Worm (Caenorhabditis elegans) whole organism, L1 larva: ENCODE data around the gene F13B12.3.

Source experiments
- C04F5.9 ChIP-seq: sonication (generic microtip); optimal IDR thresholded peaks from 2 replicates; lab custom pipeline; 2016; ENCODE audit warnings: missing genetic modification characterization, missing compliant biosample characterization
- C34B4.2 ChIP-seq: sonication (generic microtip); optimal IDR thresholded peaks from 2 replicates; lab custom pipeline; 2017; ENCODE audit warnings: mild to moderate bottlenecking, missing genetic modification characterization, missing compliant biosample characterization
- F16B12.6 ChIP-seq: fragments of 150-350 bp; optimal IDR thresholded peaks from 2 replicates; lab custom pipeline; 2014; ENCODE audit warnings: missing biosample characterization, missing genetic modification characterization
- Y116A8C.19 ChIP-seq: sonication (generic microtip); optimal IDR thresholded peaks from 2 replicates; lab custom pipeline; 2016; ENCODE audit warnings: missing compliant biosample characterization, missing genetic modification characterization, borderline replicate concordance
- aha-1 ChIP-seq: fragments of 150-350 bp; optimal IDR thresholded peaks from 2 replicates; lab custom pipeline; 2014; ENCODE audit warnings: missing biosample characterization, missing genetic modification characterization
- alr-1 ChIP-seq: fragments of 200-800 bp; sonication (Bioruptor generic); optimal IDR thresholded peaks from 2 replicates; lab custom pipeline; 2018; ENCODE audit warnings: borderline replicate concordance, mild to moderate bottlenecking, missing genetic modification characterization, missing compliant biosample characterization
- aly-2 ChIP-seq: fragments of 150-350 bp; optimal IDR thresholded peaks from 2 replicates; lab custom pipeline; 2014; ENCODE audit warnings: missing biosample characterization, missing genetic modification characterization
- ceh-63 ChIP-seq: fragments of 200-800 bp; sonication (Bioruptor generic); optimal IDR thresholded peaks from 2 replicates; lab custom pipeline; 2018; ENCODE audit warnings: mild to moderate bottlenecking, missing genetic modification characterization, missing compliant biosample characterization
- ceh-82 ChIP-seq, 3 experiments: fragments of 150-350 bp in 1 of 3; sonication (generic microtip) in 2 of 3; optimal IDR thresholded peaks; 2 replicates each; lab custom pipeline; 2014 to 2017; ENCODE audit warnings: missing biosample characterization in 3 of 3, missing genetic modification characterization in 3 of 3
- ceh-88 ChIP-seq: fragments of 200-800 bp; sonication (Bioruptor generic); IDR thresholded peaks from 2 replicates; pipeline ENCODE4 v1.3.6; 2022; ENCODE audit warnings: missing genetic modification characterization, missing compliant biosample characterization
- ceh-90 ChIP-seq: sonication (generic microtip); optimal IDR thresholded peaks from 2 replicates; lab custom pipeline; 2016; ENCODE audit warnings: missing genetic modification characterization, missing compliant biosample characterization
- ces-1 ChIP-seq: fragments of 150-350 bp; optimal IDR thresholded peaks from 2 replicates; lab custom pipeline; 2014; ENCODE audit warnings: missing biosample characterization, missing genetic modification reagents, missing genetic modification characterization
- dpl-1 ChIP-seq, 3 experiments: fragments of 150-350 bp in 2 of 3; sonication (generic microtip) in 1 of 3; optimal IDR thresholded peaks; 2 replicates each; lab custom pipeline; 2014 to 2017; ENCODE audit warnings: missing biosample characterization in 3 of 3, missing genetic modification characterization in 3 of 3, missing genetic modification reagents in 3 of 3
- efl-1 ChIP-seq, 4 experiments: fragments of 150-350 bp; optimal IDR thresholded peaks in 3 of 4; peaks in 1 of 4; 1 replicate in 1 of 4; 2 replicates in 3 of 4; lab custom pipeline; 2014; ENCODE audit warnings: missing biosample characterization in 2 of 4, missing genetic modification characterization in 2 of 4, missing genetic modification reagents in 2 of 4
- efl-3 ChIP-seq: fragments of 200-800 bp; sonication (Bioruptor generic); optimal IDR thresholded peaks from 2 replicates; lab custom pipeline; 2018; ENCODE audit warnings: mild to moderate bottlenecking, missing genetic modification characterization, missing compliant biosample characterization
- egl-13 ChIP-seq: sonication (generic microtip); optimal IDR thresholded peaks from 2 replicates; lab custom pipeline; 2016; ENCODE audit warnings: missing genotype, missing genetic modification reagents, missing genetic modification characterization, missing compliant biosample characterization
- egl-27 ChIP-seq, 2 experiments: fragments of 150-350 bp in 1 of 2; sonication (generic microtip); optimal IDR thresholded peaks; 3 replicates each; lab custom pipeline; 2017 to 2018; ENCODE audit warnings: missing biosample characterization in 2 of 2, missing genetic modification characterization in 2 of 2, missing genetic modification reagents in 2 of 2
- elt-2 ChIP-seq: sonication (generic microtip); optimal IDR thresholded peaks from 2 replicates; lab custom pipeline; 2016; ENCODE audit warnings: missing genetic modification characterization, mild to moderate bottlenecking, inconsistent platforms, missing compliant biosample characterization, missing genetic modification reagents
- ets-5 ChIP-seq: fragments of 200-800 bp; sonication (Bioruptor generic); IDR thresholded peaks from 2 replicates; pipeline ENCODE4 v1.3.6; 2022; ENCODE audit warnings: missing genetic modification characterization, missing compliant biosample characterization
- fkh-10 ChIP-seq: sonication (generic microtip); optimal IDR thresholded peaks from 2 replicates; lab custom pipeline; 2017; ENCODE audit warnings: missing biosample characterization, missing genetic modification reagents, missing genetic modification characterization
- fkh-4 ChIP-seq: sonication (generic microtip); optimal IDR thresholded peaks from 2 replicates; lab custom pipeline; 2016; ENCODE audit warnings: missing compliant biosample characterization, missing genetic modification characterization, borderline replicate concordance
- fkh-8 ChIP-seq: sonication (generic microtip); optimal IDR thresholded peaks from 2 replicates; lab custom pipeline; 2016; ENCODE audit warnings: mild to moderate bottlenecking, missing genetic modification characterization, missing compliant biosample characterization
- hlh-4 ChIP-seq: sonication (generic microtip); optimal IDR thresholded peaks from 2 replicates; lab custom pipeline; 2016; ENCODE audit warnings: mild to moderate bottlenecking, missing genetic modification characterization, missing compliant biosample characterization
- isw-1 ChIP-seq: fragments of 200-800 bp; sonication (Bioruptor generic); IDR thresholded peaks from 2 replicates; pipeline ENCODE4 v1.3.6; 2022; ENCODE audit warnings: missing genetic modification characterization, missing compliant biosample characterization
- lin-13 ChIP-seq: fragments of 150-350 bp; optimal IDR thresholded peaks from 2 replicates; lab custom pipeline; 2014; ENCODE audit warnings: missing biosample characterization, missing genetic modification reagents, missing genetic modification characterization
- lin-14 ChIP-seq: fragments of 200-800 bp; sonication (Bioruptor generic); optimal IDR thresholded peaks from 2 replicates; lab custom pipeline; 2018; ENCODE audit warnings: mild to moderate bottlenecking, missing genetic modification characterization, moderate library complexity, missing compliant biosample characterization
- lin-15B ChIP-seq: fragments of 150-350 bp; sonication (generic microtip); optimal IDR thresholded peaks from 3 replicates; lab custom pipeline; 2014; ENCODE audit warnings: missing biosample characterization, missing genetic modification characterization
- lir-3 ChIP-seq: sonication (generic microtip); optimal IDR thresholded peaks from 2 replicates; lab custom pipeline; 2016; ENCODE audit warnings: mild to moderate bottlenecking, missing genetic modification characterization, moderate library complexity, missing compliant biosample characterization; ENCODE audit not compliant: poor library complexity
- lsy-2 ChIP-seq, 2 experiments: fragments of 150-350 bp; optimal IDR thresholded peaks; 2 replicates each; lab custom pipeline; 2014; ENCODE audit warnings: missing biosample characterization in 2 of 2, missing genetic modification characterization in 2 of 2
- mef-2 ChIP-seq: fragments of 150-350 bp; optimal IDR thresholded peaks from 2 replicates; lab custom pipeline; 2014; ENCODE audit warnings: missing biosample characterization, missing genetic modification characterization
- mep-1 ChIP-seq: fragments of 150-350 bp; optimal IDR thresholded peaks from 2 replicates; lab custom pipeline; 2014; ENCODE audit warnings: missing biosample characterization, missing genetic modification characterization
- nhr-12 ChIP-seq: sonication (generic microtip); optimal IDR thresholded peaks from 2 replicates; lab custom pipeline; 2017; ENCODE audit warnings: missing biosample characterization, missing genetic modification characterization
- nhr-28 ChIP-seq: fragments of 150-350 bp; optimal IDR thresholded peaks from 2 replicates; lab custom pipeline; 2014; ENCODE audit warnings: missing biosample characterization, missing genetic modification characterization
- nhr-47 ChIP-seq: sonication (generic microtip); optimal IDR thresholded peaks from 2 replicates; lab custom pipeline; 2016; ENCODE audit warnings: mild to moderate bottlenecking, missing genetic modification characterization, moderate library complexity, missing compliant biosample characterization
- nhr-76 ChIP-seq: sonication (generic microtip); optimal IDR thresholded peaks from 2 replicates; lab custom pipeline; 2017; ENCODE audit warnings: missing biosample characterization, missing genetic modification characterization
- nhr-77 ChIP-seq: fragments of 150-350 bp; optimal IDR thresholded peaks from 2 replicates; lab custom pipeline; 2014; ENCODE audit warnings: missing biosample characterization, missing genetic modification characterization
- pqm-1 ChIP-seq: sonication (generic microtip); optimal IDR thresholded peaks from 3 replicates; lab custom pipeline; 2017; ENCODE audit warnings: missing biosample characterization, missing genetic modification characterization
- rnt-1 ChIP-seq: sonication (generic microtip); optimal IDR thresholded peaks from 2 replicates; lab custom pipeline; 2016; ENCODE audit warnings: mild to moderate bottlenecking, missing genetic modification characterization, moderate library complexity, missing compliant biosample characterization
- skn-1 ChIP-seq: fragments of 150-350 bp; optimal IDR thresholded peaks from 2 replicates; lab custom pipeline; 2014; ENCODE audit warnings: missing biosample characterization, missing genetic modification characterization
- snpc-4 ChIP-seq: fragments of 150-350 bp; optimal IDR thresholded peaks from 2 replicates; lab custom pipeline; 2014; ENCODE audit warnings: missing biosample characterization, missing genetic modification characterization
- snu-23 ChIP-seq: sonication (generic microtip); optimal IDR thresholded peaks from 2 replicates; lab custom pipeline; 2016; ENCODE audit warnings: missing genetic modification characterization, missing compliant biosample characterization
- sox-4 ChIP-seq: sonication (generic microtip); optimal IDR thresholded peaks from 2 replicates; lab custom pipeline; 2016; ENCODE audit warnings: missing genetic modification characterization, missing compliant biosample characterization
- sptf-1 ChIP-seq: fragments of 150-350 bp; optimal IDR thresholded peaks from 2 replicates; lab custom pipeline; 2014; ENCODE audit warnings: missing biosample characterization, missing genetic modification characterization
- sup-37 ChIP-seq: fragments of 200-800 bp; sonication (Bioruptor generic); optimal IDR thresholded peaks from 2 replicates; lab custom pipeline; 2018; ENCODE audit warnings: mild to moderate bottlenecking, missing genetic modification characterization, missing compliant biosample characterization
- swsn-7 ChIP-seq: sonication (generic microtip); optimal IDR thresholded peaks from 2 replicates; lab custom pipeline; 2016; ENCODE audit warnings: missing genetic modification characterization, missing compliant biosample characterization
- tlp-1 ChIP-seq: fragments of 150-350 bp; optimal IDR thresholded peaks from 2 replicates; lab custom pipeline; 2014; ENCODE audit warnings: missing biosample characterization, missing genetic modification characterization
- unc-130 ChIP-seq: fragments of 150-350 bp; optimal IDR thresholded peaks from 2 replicates; lab custom pipeline; 2017; ENCODE audit warnings: missing biosample characterization, missing genetic modification characterization, inconsistent platforms
- unc-30 ChIP-seq: sonication (generic microtip); optimal IDR thresholded peaks from 2 replicates; lab custom pipeline; 2017; ENCODE audit warnings: missing biosample characterization, missing genetic modification characterization
- unc-86 ChIP-seq: sonication (generic microtip); optimal IDR thresholded peaks from 2 replicates; lab custom pipeline; 2016; ENCODE audit warnings: missing genetic modification characterization, missing compliant biosample characterization
- vab-15 ChIP-seq: sonication (generic microtip); optimal IDR thresholded peaks from 2 replicates; lab custom pipeline; 2017; ENCODE audit warnings: missing genotype, mild to moderate bottlenecking, missing genetic modification characterization, missing compliant biosample characterization
- zag-1 ChIP-seq: fragments of 150-350 bp; optimal IDR thresholded peaks from 2 replicates; lab custom pipeline; 2014; ENCODE audit warnings: missing biosample characterization, missing genetic modification characterization
- ztf-11 ChIP-seq, 2 experiments: sonication (generic microtip); optimal IDR thresholded peaks; 2 replicates each; lab custom pipeline; 2016 to 2017; ENCODE audit warnings: missing genetic modification characterization in 2 of 2, missing biosample characterization in 1 of 2, missing compliant biosample characterization in 1 of 2
- ztf-4 ChIP-seq: fragments of 150-350 bp; optimal IDR thresholded peaks from 2 replicates; lab custom pipeline; 2014; ENCODE audit warnings: missing biosample characterization, missing genetic modification characterization

The F13B12.3 gene

DNA sequence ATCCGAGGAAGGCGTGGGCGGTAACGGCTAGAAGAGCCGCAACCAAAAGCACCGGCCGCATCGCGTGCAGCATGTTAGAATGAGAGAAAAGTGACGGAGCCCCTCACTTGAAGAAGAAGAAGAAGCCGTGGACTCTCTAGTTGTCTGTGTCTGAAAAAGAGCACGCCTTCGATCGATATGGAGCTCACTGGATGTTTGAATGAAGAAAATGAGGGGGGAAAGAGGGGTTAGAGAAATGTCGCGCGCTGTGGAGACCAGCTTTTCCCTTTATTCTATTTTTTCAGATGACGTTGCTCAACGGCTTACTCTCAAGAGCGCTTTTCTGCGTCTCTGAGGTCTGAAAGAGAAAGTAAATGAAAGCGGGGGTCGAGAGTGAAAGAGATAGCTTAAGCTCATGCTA is 42.8 kb downstream of the F13B12.3 start, which contains the start of gene egl-21:
Gene egl-21 (minus strand): TSS at position 150 of the 400 bp plus-strand sequence.
- TF ChIP-seq fkh-10 (peak; percentile 82), pqm-1 (tag; lab: Kevin White, UChicago) (no peak), unc-130 (tag; lab: Kevin White, UChicago) (no peak), mef-2 (peak; percentile 59), lsy-2 (tag; optimal IDR thresholded peaks at IDR 0.05; lab: Kevin White, UChicago) (peak; percentile 16 to 68), C34B4.2 (tag; lab: Kevin White, UChicago) (no peak), ztf-4 (tag; lab: Kevin White, UChicago) (no peak), efl-3 (GFP tag; lab: Kevin White, UChicago) (no peak), ets-5 (no peak), sup-37 (GFP tag; lab: Kevin White, UChicago) (no peak), skn-1 (peak; percentile 37), alr-1 (tag; lab: Kevin White, UChicago) (no peak), lin-13 (GFP tag; lab: Kevin White, UChicago) (peak; percentile 51), nhr-28 (tag; lab: Kevin White, UChicago) (no peak), fkh-8 (tag; lab: Kevin White, UChicago) (peak; percentile 95), lin-15B (tag; lab: Kevin White, UChicago) (no peak), dpl-1 (GFP tag; optimal IDR thresholded peaks at IDR 0.05; lab: Kevin White, UChicago) (peak in 1 of 3 experiments; percentile 21), tlp-1 (tag; lab: Kevin White, UChicago) (no peak), C04F5.9 (tag; lab: Kevin White, UChicago) (no peak), sox-4 (peak; percentile 23), zag-1 (tag; lab: Kevin White, UChicago) (peak; percentile 34), egl-27 (tag; optimal IDR thresholded peaks at IDR 0.05; lab: Kevin White, UChicago) (no peak), ceh-90 (tag; lab: Kevin White, UChicago) (no peak), nhr-47 (tag; lab: Kevin White, UChicago) (peak; percentile 80), mep-1 (peak; percentile 45), nhr-77 (tag; lab: Kevin White, UChicago) (no peak), vab-15 (no peak), fkh-4 (tag; lab: Kevin White, UChicago) (no peak), hlh-4 (tag; lab: Kevin White, UChicago) (no peak), Y116A8C.19 (tag; lab: Kevin White, UChicago) (no peak), aha-1 (tag; lab: Kevin White, UChicago) (no peak), nhr-12 (tag; lab: Kevin White, UChicago) (no peak), F16B12.6 (tag; lab: Kevin White, UChicago) (no peak), swsn-7 (tag; lab: Kevin White, UChicago) (peak; percentile 73), snpc-4 (tag; lab: Kevin White, UChicago) (peak; percentile 10), lin-14 (GFP tag; lab: Kevin White, UChicago) (peak; percentile 93), ztf-11 (tag; optimal IDR thresholded peaks at IDR 0.05; lab: Kevin White, UChicago) (peak in 1 of 2 experiments; percentile 18), rnt-1 (tag; lab: Kevin White, UChicago) (peak; percentile 12), unc-30 (tag; lab: Kevin White, UChicago) (no peak), ceh-82 (tag; optimal IDR thresholded peaks at IDR 0.05; lab: Kevin White, UChicago) (peak; percentile 35 to 65 (median 52)), snu-23 (peak; percentile 56), nhr-76 (tag; lab: Kevin White, UChicago) (no peak), aly-2 (tag; lab: Kevin White, UChicago) (no peak), elt-2 (tag; lab: Kevin White, UChicago) (no peak), unc-86 (tag; lab: Kevin White, UChicago) (peak; percentile 82), egl-13 (peak; percentile 81), ces-1 (GFP tag; lab: Kevin White, UChicago) (no peak), efl-1 (optimal IDR thresholded peaks at IDR 0.05; lab: Kevin White, UChicago) (peak; percentile 36 to 45), efl-1 (GFP tag; optimal IDR thresholded peaks at IDR 0.05 in 1 of 2; lab: Kevin White, UChicago) (no peak), lir-3 (tag; lab: Kevin White, UChicago) (peak; percentile 42), ceh-88 (GFP tag; lab: Robert Waterston, UW) (no peak), sptf-1 (tag; lab: Kevin White, UChicago) (no peak), isw-1 (GFP tag; lab: Robert Waterston, UW) (peak; percentile 61), ceh-63 (GFP tag; lab: Kevin White, UChicago) (no peak)
